Worm (Caenorhabditis elegans) whole organism, late embryonic: ENCODE data around the gene H10E21.5.
A peak's percentile ranks its signal among the peaks of the same experiment; 100 is the strongest.

Experiments used
- C08G9.2 ChIP-seq: sonication (generic microtip); optimal IDR thresholded peaks from 2 replicates; lab custom pipeline; 2016; ENCODE audit warnings: mild to moderate bottlenecking, missing genetic modification characterization, moderate library complexity, missing compliant biosample characterization
- ceh-19 ChIP-seq: fragments of 200-800 bp; sonication (Bioruptor generic); optimal IDR thresholded peaks from 2 replicates; lab custom pipeline; 2018; ENCODE audit warnings: mild to moderate bottlenecking, missing genetic modification characterization, missing compliant biosample characterization
- ceh-31 ChIP-seq: sonication (generic microtip); optimal IDR thresholded peaks from 2 replicates; lab custom pipeline; 2016; ENCODE audit warnings: missing genetic modification characterization, missing compliant biosample characterization
- ceh-48 ChIP-seq: sonication (generic microtip); optimal IDR thresholded peaks from 2 replicates; lab custom pipeline; 2016; ENCODE audit warnings: missing genetic modification characterization, inconsistent platforms, missing compliant biosample characterization
- elt-2 ChIP-seq: sonication (generic microtip); optimal IDR thresholded peaks from 2 replicates; lab custom pipeline; 2016; ENCODE audit warnings: missing genetic modification reagents, missing genetic modification characterization, missing compliant biosample characterization
- ets-4 ChIP-seq: sonication (generic microtip); optimal IDR thresholded peaks from 2 replicates; lab custom pipeline; 2016; ENCODE audit warnings: missing genetic modification characterization, missing compliant biosample characterization
- eyg-1 ChIP-seq: sonication (generic microtip); optimal IDR thresholded peaks from 2 replicates; lab custom pipeline; 2016; ENCODE audit warnings: missing genotype, missing genetic modification characterization, missing compliant biosample characterization
- fkh-10 ChIP-seq: fragments of 150-350 bp; optimal IDR thresholded peaks from 2 replicates; lab custom pipeline; 2014; ENCODE audit warnings: missing biosample characterization, missing genetic modification reagents, missing genetic modification characterization
- hlh-6 ChIP-seq: sonication (generic microtip); optimal IDR thresholded peaks from 2 replicates; lab custom pipeline; 2016; ENCODE audit warnings: missing genotype, missing genetic modification characterization, missing compliant biosample characterization
- nfya-1 ChIP-seq: sonication (generic microtip); optimal IDR thresholded peaks from 2 replicates; lab custom pipeline; 2017; ENCODE audit warnings: missing genetic modification characterization, mild to moderate bottlenecking, missing compliant biosample characterization, antibody characterized with exemption, moderate library complexity
- pat-9 ChIP-seq: fragments of 200-800 bp; sonication (Bioruptor generic); optimal IDR thresholded peaks from 2 replicates; lab custom pipeline; 2018; ENCODE audit warnings: mild to moderate bottlenecking, missing genetic modification characterization, moderate library complexity, missing compliant biosample characterization
- sox-2 ChIP-seq: fragments of 200-800 bp; sonication (Bioruptor generic); IDR thresholded peaks from 2 replicates; pipeline ENCODE4 v1.3.6; 2022; ENCODE audit warnings: missing genetic modification reagents, missing genetic modification characterization, missing compliant biosample characterization
- sox-4 ChIP-seq: sonication (generic microtip); optimal IDR thresholded peaks from 2 replicates; lab custom pipeline; 2017; ENCODE audit warnings: mild to moderate bottlenecking, missing genetic modification characterization, inconsistent platforms, missing compliant biosample characterization
- zip-5 ChIP-seq: sonication (generic microtip); optimal IDR thresholded peaks from 2 replicates; lab custom pipeline; 2016; ENCODE audit warnings: missing genetic modification characterization, missing compliant biosample characterization

Gene H10E21.5

DNA sequence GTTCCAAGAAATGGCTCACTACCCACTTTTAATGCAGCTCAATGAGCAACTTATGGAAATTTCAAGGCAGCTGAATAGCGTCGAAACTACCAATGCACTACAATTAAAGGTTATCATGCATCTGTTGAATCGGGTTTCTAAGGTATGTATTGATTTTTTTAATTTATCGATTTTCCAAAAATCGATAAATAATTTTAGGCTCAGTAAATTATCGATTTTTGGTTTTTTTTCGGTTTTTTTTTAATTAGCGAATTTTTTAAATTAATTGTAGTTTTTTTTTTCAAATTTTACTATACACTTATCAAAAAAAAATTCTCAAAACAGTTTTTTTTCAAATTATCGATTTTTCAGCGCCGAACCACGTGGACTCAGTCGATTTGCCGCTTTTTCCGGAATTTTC lies 7.0 kb downstream of the H10E21.5 start:
- TF ChIP-seq hlh-6 (tag; lab: Kevin White, UChicago), result no peak

DNA sequence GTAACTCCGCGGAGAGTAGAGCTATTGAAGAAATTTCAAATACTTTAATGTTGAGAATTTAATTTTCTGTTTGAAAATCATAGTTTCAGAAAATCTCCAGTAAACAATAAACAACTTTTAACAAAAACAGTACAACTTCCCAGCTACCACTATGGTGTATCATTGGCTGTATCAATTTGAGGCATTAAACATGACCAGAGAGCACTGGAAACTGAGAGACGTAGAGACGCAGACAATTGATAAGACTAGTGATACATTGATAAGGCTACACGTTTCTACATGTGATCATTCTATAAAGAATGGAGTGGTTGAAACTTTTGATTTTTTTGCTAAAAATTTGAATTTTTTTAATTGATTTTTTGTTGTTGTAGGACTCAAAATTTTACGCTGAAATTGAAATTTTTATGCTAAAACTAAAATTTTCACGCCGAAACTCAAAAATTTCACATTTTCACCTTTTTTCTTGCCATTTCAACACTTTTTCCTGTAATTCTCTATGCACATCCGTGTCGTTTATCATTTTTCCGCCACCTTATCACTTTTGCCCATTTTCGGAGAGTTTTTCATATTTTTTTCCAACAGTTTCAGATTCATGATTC lies 8.4 kb downstream of the H10E21.5 start, which contains the start of gene H10E21.1:
Gene H10E21.1 (plus strand): TSS at position 549 of the 599 bp plus-strand sequence.
- TF ChIP-seq elt-2 (tag; lab: Kevin White, UChicago) (peak; percentile 88), zip-5 (tag; lab: Kevin White, UChicago) (no peak), ceh-31 (no peak), ets-4 (no peak)
- TF ChIP-seq, all 69 proteins: peak for 1

DNA sequence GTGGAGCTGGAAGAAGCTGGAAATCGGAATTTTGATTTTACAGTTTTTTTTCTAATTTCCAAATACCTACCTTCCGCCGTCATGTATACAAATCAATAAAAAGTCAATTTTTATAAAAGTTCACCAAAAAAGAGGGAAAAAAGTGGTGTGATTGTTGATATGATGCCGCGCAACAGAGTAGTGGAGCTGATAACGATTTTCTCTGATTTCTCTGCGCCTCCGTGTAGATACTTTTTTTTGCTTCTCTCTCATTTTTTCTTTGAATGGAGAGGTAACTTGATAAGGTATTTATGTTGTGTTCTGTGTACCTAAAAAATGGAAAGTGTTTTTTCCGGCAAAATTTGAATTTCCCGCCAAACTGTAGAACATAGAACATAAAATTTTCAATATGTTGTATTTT lies 9.1 kb downstream of the H10E21.5 start, which contains the start of gene nhr-80:
Gene nhr-80 (minus strand): TSS at position 199 of the 400 bp plus-strand sequence.
- peak; percentile 87 for TF ChIP-seq elt-2 (tag; lab: Kevin White, UChicago)
- TF ChIP-seq nfya-1, result no peak

DNA sequence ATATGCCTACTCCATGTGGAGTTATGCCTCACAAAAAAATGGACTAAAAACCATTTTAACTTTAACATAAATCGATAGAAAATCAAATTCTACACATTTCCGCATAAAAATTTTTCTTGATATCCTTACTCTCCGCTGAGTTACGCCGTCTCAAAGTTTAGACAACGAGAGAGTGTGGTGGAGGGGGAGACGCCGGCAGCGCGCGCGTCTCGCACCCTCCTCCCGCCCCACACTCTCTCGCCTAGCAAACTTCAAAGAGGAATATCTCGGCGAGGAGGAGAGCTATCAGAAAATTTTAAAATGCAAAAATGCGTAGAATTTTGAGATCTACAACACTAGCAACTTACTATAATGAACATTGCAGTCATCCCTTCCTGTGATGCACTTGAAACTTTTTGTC lies 9.6 kb downstream of the H10E21.5 start:
- TF ChIP-seq pat-9 (tag; lab: Kevin White, UChicago), result no peak
- TF ChIP-seq sox-4, result no peak
- TF ChIP-seq fkh-10 (GFP tag; lab: Kevin White, UChicago), result no peak
- TF ChIP-seq, all 69 proteins: peak for 0

DNA sequence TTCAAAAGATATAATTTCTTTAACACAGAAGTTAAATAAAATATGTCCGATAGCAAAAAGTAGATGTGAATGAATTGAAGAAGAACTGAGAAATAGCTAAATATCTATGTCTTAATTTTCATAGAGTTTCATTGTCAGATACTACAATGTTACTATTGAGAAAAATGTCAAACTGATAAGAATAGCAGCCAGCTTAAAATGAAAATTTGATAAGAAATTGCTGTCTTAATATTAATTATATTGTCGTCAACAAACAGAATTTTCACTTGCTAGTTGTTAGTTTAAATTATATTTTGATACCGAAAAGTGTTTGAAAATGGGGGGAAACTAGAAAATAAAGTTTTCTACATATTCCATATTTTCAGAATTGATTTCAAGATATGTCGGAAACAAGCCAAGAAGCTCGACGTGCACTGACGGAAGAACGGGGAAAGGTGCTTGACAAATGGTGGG lies 20.8 kb downstream of the H10E21.5 start, which contains the start of the genes fbxa-6, cTel54X.2 and npr-30:
Gene fbxa-6 (minus strand): TSS at position 179 of the 453 bp plus-strand sequence.
Gene cTel54X.2 (plus strand): TSS at position 360 of the 453 bp plus-strand sequence.
Gene npr-30 (plus strand): TSS at position 403 of the 453 bp plus-strand sequence.
- TF ChIP-seq sox-2 (GFP tag; lab: Robert Waterston, UW) (no peak), C08G9.2 (no peak), ceh-19 (GFP tag; lab: Kevin White, UChicago) (no peak), hlh-6 (tag; lab: Kevin White, UChicago) (no peak), ceh-48 (tag; lab: Kevin White, UChicago) (no peak), eyg-1 (tag; lab: Kevin White, UChicago) (no peak)
